Fruit fly (Drosophila melanogaster) whole organism, embryonic: ENCODE data around the gene CG4970.

ENCODE experiments used
- CG10267 ChIP-seq: fragments of 200-800 bp; sonication (Bioruptor generic); optimal IDR thresholded peaks from 2 replicates; lab custom pipeline; 2018; ENCODE audit warnings: missing biosample characterization, mild to moderate bottlenecking, missing genetic modification characterization, moderate library complexity
- CG10959 ChIP-seq: fragments of 200-800 bp; sonication (Bioruptor generic); IDR thresholded peaks from 2 replicates; pipeline ENCODE4 v1.3.6; 2022; ENCODE audit warnings: missing biosample characterization, missing genetic modification characterization
- CG12299 ChIP-seq: fragments of 200-800 bp; sonication (Bioruptor generic); optimal IDR thresholded peaks from 2 replicates; lab custom pipeline; 2018; ENCODE audit warnings: missing biosample characterization, mild to moderate bottlenecking, missing genetic modification characterization
- CG1233 ChIP-seq: fragments of 200-800 bp; sonication (Bioruptor generic); optimal IDR thresholded peaks from 4 replicates; lab custom pipeline; 2018; ENCODE audit warnings: missing biosample characterization, mild to moderate bottlenecking, missing genetic modification characterization
- CG12659 ChIP-seq: fragments of 200-800 bp; sonication (Bioruptor generic); optimal IDR thresholded peaks from 3 replicates; lab custom pipeline; 2017; ENCODE audit warnings: mild to moderate bottlenecking, missing biosample characterization, missing genetic modification reagents, missing genetic modification characterization
- CG1647 ChIP-seq: fragments of 200-800 bp; sonication (Bioruptor generic); optimal IDR thresholded peaks from 3 replicates; lab custom pipeline; 2016; ENCODE audit warnings: missing biosample characterization, missing genetic modification characterization
- CG17802 ChIP-seq: fragments of 200-800 bp; sonication (Bioruptor generic); optimal IDR thresholded peaks from 2 replicates; lab custom pipeline; 2018; ENCODE audit warnings: missing biosample characterization, mild to moderate bottlenecking, missing genetic modification characterization, moderate library complexity
- CG33557 ChIP-seq: fragments of 200-800 bp; sonication (Bioruptor generic); optimal IDR thresholded peaks from 2 replicates; lab custom pipeline; 2019; ENCODE audit warnings: missing biosample characterization, mild to moderate bottlenecking, missing genetic modification characterization, moderate library complexity
- CG3995 ChIP-seq: fragments of 200-800 bp; sonication (Bioruptor generic); optimal IDR thresholded peaks from 3 replicates; lab custom pipeline; 2016; ENCODE audit warnings: missing biosample characterization, missing genetic modification characterization
- CG42726 ChIP-seq: fragments of 200-800 bp; sonication (Bioruptor generic); IDR thresholded peaks from 2 replicates; pipeline ENCODE4 v1.3.6; 2022; ENCODE audit warnings: missing biosample characterization, missing genetic modification characterization; ENCODE audit not compliant: partially characterized antibody
- CG4617 ChIP-seq: fragments of 200-800 bp; sonication (Bioruptor generic); optimal IDR thresholded peaks from 3 replicates; lab custom pipeline; 2016; ENCODE audit warnings: missing biosample characterization, missing genetic modification characterization, borderline replicate concordance
- CG6272 ChIP-seq: fragments of 200-800 bp; sonication (Bioruptor generic); IDR thresholded peaks from 2 replicates; pipeline ENCODE4 v1.3.6; 2022; ENCODE audit warnings: missing biosample characterization, missing genetic modification characterization
- CG6791 ChIP-seq: fragments of 200-800 bp; sonication (Bioruptor generic); IDR thresholded peaks from 3 replicates; pipeline ENCODE4 v1.3.6; 2022; ENCODE audit warnings: missing biosample characterization, missing genetic modification characterization; ENCODE audit not compliant: partially characterized antibody
- CG6813 ChIP-seq: fragments of 200-800 bp; sonication (Bioruptor generic); optimal IDR thresholded peaks from 2 replicates; lab custom pipeline; 2017; ENCODE audit warnings: missing biosample characterization, missing genetic modification characterization, mild to moderate bottlenecking, moderate library complexity, missing genetic modification reagents
- CG7372 ChIP-seq: fragments of 200-800 bp; sonication (Bioruptor generic); IDR thresholded peaks from 2 replicates; pipeline ENCODE4 v1.3.6; 2022; ENCODE audit warnings: missing biosample characterization, missing genetic modification characterization
- CG7786 ChIP-seq: fragments of 200-800 bp; sonication (Bioruptor generic); optimal IDR thresholded peaks from 2 replicates; lab custom pipeline; 2016; ENCODE audit warnings: missing biosample characterization, missing genetic modification characterization
- CG8478 ChIP-seq: fragments of >200 bp; optimal IDR thresholded peaks from 2 replicates; lab custom pipeline; 2018
- CG9932 ChIP-seq: fragments of 200-800 bp; sonication (Bioruptor generic); IDR thresholded peaks from 2 replicates; pipeline ENCODE4 v1.3.6; 2022; ENCODE audit warnings: missing biosample characterization, missing genetic modification characterization
- CoRest ChIP-seq: fragments of 200-800 bp; sonication (Bioruptor generic); optimal IDR thresholded peaks from 3 replicates; lab custom pipeline; 2018; ENCODE audit warnings: missing biosample characterization, mild to moderate bottlenecking, missing genetic modification characterization, moderate library complexity
- CrebB ChIP-seq: fragments of 200-800 bp; sonication (Bioruptor generic); optimal IDR thresholded peaks from 3 replicates; lab custom pipeline; 2018; ENCODE audit warnings: missing biosample characterization, mild to moderate bottlenecking, missing genetic modification characterization
- Dip2 ChIP-seq: fragments of 200-800 bp; sonication (Bioruptor generic); IDR thresholded peaks from 2 replicates; pipeline ENCODE4 v1.3.6; 2022; ENCODE audit warnings: missing biosample characterization, missing genetic modification characterization
- E2f2 ChIP-seq: fragments of 200-800 bp; sonication (Bioruptor generic); IDR thresholded peaks from 2 replicates; pipeline ENCODE4 v1.3.6; 2022; ENCODE audit warnings: missing biosample characterization, missing genetic modification characterization
- ERR ChIP-seq: fragments of 200-800 bp; sonication (Bioruptor generic); optimal IDR thresholded peaks from 2 replicates; lab custom pipeline; 2016; ENCODE audit warnings: missing biosample characterization, missing genetic modification characterization
- Eip74EF ChIP-seq, 2 experiments: fragments of 200-800 bp in 1 of 2; fragments of >200 bp in 1 of 2; sonication (Bioruptor generic) in 1 of 2; optimal IDR thresholded peaks; 2 replicates each; lab custom pipeline; 2017 to 2019; ENCODE audit warnings: missing biosample characterization in 2 of 2, missing genetic modification characterization in 2 of 2, mild to moderate bottlenecking in 1 of 2, moderate library complexity in 1 of 2
- Gug ChIP-seq: fragments of 200-800 bp; sonication (Bioruptor generic); IDR thresholded peaks from 4 replicates; pipeline ENCODE4 v1.3.6; 2022; ENCODE audit warnings: missing biosample characterization, missing genetic modification characterization
- HHEX ChIP-seq: fragments of 200-800 bp; sonication (Bioruptor generic); optimal IDR thresholded peaks from 3 replicates; lab custom pipeline; 2017; ENCODE audit warnings: missing biosample characterization, mild to moderate bottlenecking, missing genetic modification characterization, missing genetic modification reagents
- MBD-R2 ChIP-seq: fragments of 200-800 bp; sonication (Bioruptor generic); IDR thresholded peaks from 2 replicates; pipeline ENCODE4 v1.3.6; 2022; ENCODE audit warnings: missing biosample characterization, missing genetic modification characterization
- Sox100B ChIP-seq: fragments of 200-800 bp; sonication (Bioruptor generic); optimal IDR thresholded peaks from 3 replicates; lab custom pipeline; 2018; ENCODE audit warnings: missing biosample characterization, mild to moderate bottlenecking, missing genetic modification characterization
- Spps ChIP-seq: fragments of 200-800 bp; sonication (Bioruptor generic); optimal IDR thresholded peaks from 2 replicates; lab custom pipeline; 2018; ENCODE audit warnings: missing biosample characterization, mild to moderate bottlenecking, missing genetic modification characterization
- Sry-β ChIP-seq: fragments of 200-800 bp; sonication (Bioruptor generic); optimal IDR thresholded peaks from 2 replicates; lab custom pipeline; 2018; ENCODE audit warnings: missing biosample characterization, mild to moderate bottlenecking, missing genetic modification characterization, moderate library complexity
- Usf ChIP-seq: fragments of 200-800 bp; sonication (Bioruptor generic); optimal IDR thresholded peaks from 2 replicates; lab custom pipeline; 2017; ENCODE audit warnings: missing genotype, missing biosample characterization, missing genetic modification characterization
- cato ChIP-seq: fragments of 200-800 bp; sonication (Bioruptor generic); optimal IDR thresholded peaks from 2 replicates; lab custom pipeline; 2016; ENCODE audit warnings: missing biosample characterization, missing genetic modification characterization, borderline replicate concordance
- dan ChIP-seq: fragments of 200-800 bp; sonication (Bioruptor generic); IDR thresholded peaks from 2 replicates; pipeline ENCODE4 v1.3.6; 2022; ENCODE audit warnings: missing biosample characterization, missing genetic modification characterization
- dm ChIP-seq: fragments of 200-800 bp; sonication (Bioruptor generic); optimal IDR thresholded peaks from 3 replicates; lab custom pipeline; 2016; ENCODE audit warnings: missing biosample characterization, missing genetic modification characterization
- esg ChIP-seq: fragments of 200-800 bp; sonication (Bioruptor generic); conservative IDR thresholded peaks from 2 replicates; pipeline ENCODE4 v1.3.6; 2022; ENCODE audit warnings: missing biosample characterization, missing genetic modification characterization
- hth ChIP-seq: fragments of >200 bp; optimal IDR thresholded peaks from 2 replicates; lab custom pipeline; 2017; ENCODE audit warnings: inconsistent platforms
- ind ChIP-seq: fragments of 200-800 bp; sonication (Bioruptor generic); optimal IDR thresholded peaks from 3 replicates; lab custom pipeline; 2016; ENCODE audit warnings: missing biosample characterization, missing genetic modification characterization
- jumu ChIP-seq: fragments of 200-800 bp; sonication (Bioruptor generic); optimal IDR thresholded peaks from 3 replicates; lab custom pipeline; 2016; ENCODE audit warnings: missing biosample characterization, missing genetic modification characterization
- klu ChIP-seq: fragments of 200-800 bp; sonication (Bioruptor generic); IDR thresholded peaks from 2 replicates; pipeline ENCODE4 v1.3.6; 2022; ENCODE audit warnings: missing biosample characterization, missing genetic modification characterization
- nau ChIP-seq: fragments of 200-800 bp; sonication (Bioruptor generic); optimal IDR thresholded peaks from 3 replicates; lab custom pipeline; 2017; ENCODE audit warnings: missing biosample characterization, mild to moderate bottlenecking, missing genetic modification characterization, missing genetic modification reagents
- oc ChIP-seq: fragments of 200-800 bp; sonication (Bioruptor generic); optimal IDR thresholded peaks from 2 replicates; lab custom pipeline; 2018; ENCODE audit warnings: missing biosample characterization, mild to moderate bottlenecking, missing genetic modification characterization, moderate library complexity
- otp ChIP-seq: fragments of 200-800 bp; sonication (Bioruptor generic); IDR thresholded peaks from 3 replicates; pipeline ENCODE4, ENCODE4 v1.3.6; 2022; ENCODE audit warnings: missing biosample characterization, missing genetic modification characterization
- p53 ChIP-seq: fragments of 200-800 bp; sonication (Bioruptor generic); optimal IDR thresholded peaks from 2 replicates; lab custom pipeline; 2016; ENCODE audit warnings: missing biosample characterization, missing genetic modification characterization
- pita ChIP-seq: fragments of 200-800 bp; sonication (Bioruptor generic); optimal IDR thresholded peaks from 2 replicates; lab custom pipeline; 2017; ENCODE audit warnings: missing biosample characterization, mild to moderate bottlenecking, missing genetic modification characterization
- prd ChIP-seq, 3 experiments: fragments of >200 bp in 2 of 3; fragments of 200-800 bp in 1 of 3; sonication (Bioruptor generic) in 1 of 3; optimal IDR thresholded peaks in 2 of 3; IDR thresholded peaks in 1 of 3; 2 replicates in 2 of 3; 3 replicates in 1 of 3; pipeline versions ENCODE4 v1.3.6 to Lab custom; 2017 to 2022; ENCODE audit warnings: missing biosample characterization in 1 of 3, missing genetic modification characterization in 1 of 3
- ro ChIP-seq: fragments of 200-800 bp; sonication (Bioruptor generic); IDR thresholded peaks from 2 replicates; pipeline ENCODE4 v1.3.6; 2022; ENCODE audit warnings: missing biosample characterization, missing genetic modification characterization
- sima ChIP-seq: fragments of 200-800 bp; sonication (Bioruptor generic); optimal IDR thresholded peaks from 2 replicates; lab custom pipeline; 2016; ENCODE audit warnings: missing biosample characterization, missing genetic modification characterization
- twi ChIP-seq: fragments of 200-800 bp; optimal IDR thresholded peaks from 2 replicates; lab custom pipeline; 2019; ENCODE audit warnings: missing biosample characterization, mild to moderate bottlenecking, missing genetic modification characterization, moderate library complexity

The CG4970 gene

dm6 chr2L:11516526-11517441, at the start of gene CG4970, which contains the start of gene Dlg5 (continued):
- TF ChIP-seq twi (tag; lab: Kevin White, UChicago) (no peak), CG9932 (GFP tag; lab: Robert Waterston, UW) (peak; percentile 20; the same call in 1 of the 2 replicates), Sox100B (GFP tag; lab: Kevin White, UChicago) (no peak), pita (GFP tag; lab: Kevin White, UChicago) (peak; percentile 97), sima (GFP tag; lab: Kevin White, UChicago) (no peak), CG8478 (peak; percentile 91), esg (GFP tag; lab: Robert Waterston, UW) (no peak), CG42726 (GFP tag; lab: Robert Waterston, UW) (0 out of 2 replicates have a peak, but pooled peaks have one; percentile 13), E2f2 (GFP tag; lab: Robert Waterston, UW) (peak; percentile 77), CG7372 (GFP tag; lab: Robert Waterston, UW) (0 out of 2 replicates have a peak, but pooled peaks have one; percentile 12), Eip74EF (GFP tag; optimal IDR thresholded peaks at IDR 0.05; lab: Kevin White, UChicago) (no peak), Gug (GFP tag; lab: Robert Waterston, UW) (no peak), oc (no peak), jumu (GFP tag; lab: Kevin White, UChicago) (peak; percentile 2), dan (GFP tag; lab: Robert Waterston, UW) (no peak), Usf (GFP tag; lab: Kevin White, UChicago) (no peak), Spps (tag; lab: Kevin White, UChicago) (no peak), CG17802 (tag; lab: Kevin White, UChicago) (no peak), CG33557 (GFP tag; lab: Kevin White, UChicago) (no peak), CG1647 (GFP tag; lab: Kevin White, UChicago) (no peak), CG10267 (peak; percentile 61), prd (optimal IDR thresholded peaks at IDR 0.05; lab: Kevin White, UChicago) (no peak), prd (GFP tag; IDR thresholded peaks at IDR 0.05; lab: Robert Waterston, UW) (no peak), ind (no peak), CG6272 (GFP tag; lab: Robert Waterston, UW) (no peak), CG1233 (GFP tag; lab: Kevin White, UChicago) (peak; percentile 7), klu (GFP tag; lab: Robert Waterston, UW) (no peak), CG6791 (GFP tag; lab: Robert Waterston, UW) (peak; percentile 74), CG12299 (no peak), ro (no peak), CoRest (no peak), CrebB (no peak), otp (GFP tag; lab: Robert Waterston, UW) (no peak), CG12659 (GFP tag; lab: Kevin White, UChicago) (peak; percentile 76), CG3995 (peak; percentile 12), cato (GFP tag; lab: Kevin White, UChicago) (no peak), MBD-R2 (GFP tag; lab: Robert Waterston, UW) (no peak; the same call in 1 of the 2 replicates), HHEX (GFP tag; lab: Kevin White, UChicago) (no peak), ERR (no peak), Dip2 (GFP tag; lab: Robert Waterston, UW) (no peak), dm (GFP tag; lab: Kevin White, UChicago) (peak; percentile 20), nau (no peak), Sry-β (GFP tag; lab: Kevin White, UChicago) (no peak), CG4617 (peak; percentile 33), hth (lab: Kevin White, UChicago) (no peak), CG10959 (GFP tag; lab: Robert Waterston, UW) (no peak), p53 (GFP tag; lab: Kevin White, UChicago) (peak; percentile 17), CG7786 (no peak), CG6813 (GFP tag; lab: Kevin White, UChicago) (no peak)
